Worm (Caenorhabditis elegans) whole organism, L1 larva: Measurements from ENCODE around the gene fbxb-97.

Experiments used
- alr-1 ChIP-seq: fragments of 200-800 bp; sonication (Bioruptor generic); optimal IDR thresholded peaks from 2 replicates; lab custom pipeline; 2018; ENCODE audit warnings: borderline replicate concordance, mild to moderate bottlenecking, missing genetic modification characterization, missing compliant biosample characterization
- ama-1 ChIP-seq: fragments of 150-350 bp; optimal IDR thresholded peaks from 2 replicates; lab custom pipeline; 2014
- dsc-1 ChIP-seq: sonication (generic microtip); optimal IDR thresholded peaks from 2 replicates; lab custom pipeline; 2016; ENCODE audit warnings: mild to moderate bottlenecking, missing genetic modification characterization, missing compliant biosample characterization
- efl-1 ChIP-seq, 4 experiments: fragments of 150-350 bp; optimal IDR thresholded peaks in 3 of 4; peaks in 1 of 4; 1 replicate in 1 of 4; 2 replicates in 3 of 4; lab custom pipeline; 2014; ENCODE audit warnings: missing biosample characterization in 2 of 4, missing genetic modification characterization in 2 of 4, missing genetic modification reagents in 2 of 4
- lin-14 ChIP-seq: fragments of 200-800 bp; sonication (Bioruptor generic); optimal IDR thresholded peaks from 2 replicates; lab custom pipeline; 2018; ENCODE audit warnings: mild to moderate bottlenecking, missing genetic modification characterization, moderate library complexity, missing compliant biosample characterization
- lin-35 ChIP-seq, 2 experiments: fragments of 150-350 bp; optimal IDR thresholded peaks; 2 replicates each; lab custom pipeline; 2014; ENCODE audit warnings: missing biosample characterization in 2 of 2, missing genetic modification characterization in 2 of 2, missing genetic modification reagents in 2 of 2
- mdl-1 ChIP-seq, 2 experiments: fragments of 150-350 bp; optimal IDR thresholded peaks; 2 replicates each; lab custom pipeline; 2014 to 2017; ENCODE audit warnings: missing biosample characterization in 2 of 2, missing genetic modification characterization in 2 of 2, inconsistent platforms in 1 of 2
- pqm-1 ChIP-seq: sonication (generic microtip); optimal IDR thresholded peaks from 3 replicates; lab custom pipeline; 2017; ENCODE audit warnings: missing biosample characterization, missing genetic modification characterization
- snu-23 ChIP-seq: sonication (generic microtip); optimal IDR thresholded peaks from 2 replicates; lab custom pipeline; 2016; ENCODE audit warnings: missing genetic modification characterization, missing compliant biosample characterization
- unc-130 ChIP-seq: fragments of 150-350 bp; optimal IDR thresholded peaks from 2 replicates; lab custom pipeline; 2017; ENCODE audit warnings: missing biosample characterization, missing genetic modification characterization, inconsistent platforms
- unc-62 ChIP-seq: fragments of 150-350 bp; optimal IDR thresholded peaks from 2 replicates; lab custom pipeline; 2014; ENCODE audit warnings: missing biosample characterization, missing genetic modification reagents, missing genetic modification characterization
- ztf-4 ChIP-seq: fragments of 150-350 bp; optimal IDR thresholded peaks from 2 replicates; lab custom pipeline; 2014; ENCODE audit warnings: missing biosample characterization, missing genetic modification characterization

- TF ChIP-seq unc-62 (GFP tag; lab: Kevin White, UChicago): no peak
- no peak for TF ChIP-seq efl-1 (optimal IDR thresholded peaks at IDR 0.05; lab: Kevin White, UChicago)
- TF ChIP-seq efl-1 (GFP tag; optimal IDR thresholded peaks at IDR 0.05 in 1 of 2; lab: Kevin White, UChicago): no peak
- no peak for TF ChIP-seq alr-1 (tag; lab: Kevin White, UChicago)
- TF ChIP-seq mdl-1 (tag; optimal IDR thresholded peaks at IDR 0.05; lab: Kevin White, UChicago): no peak
- no peak for TF ChIP-seq lin-35 (GFP tag; optimal IDR thresholded peaks at IDR 0.05; lab: Kevin White, UChicago)
- no peak for TF ChIP-seq lin-14 (GFP tag; lab: Kevin White, UChicago)
- TF ChIP-seq snu-23 (GFP tag; lab: Kevin White, UChicago): no peak
- TF ChIP-seq unc-130 (tag; lab: Kevin White, UChicago): no peak
- no peak for TF ChIP-seq dsc-1 (tag; lab: Kevin White, UChicago)
- no peak for TF ChIP-seq pqm-1 (tag; lab: Kevin White, UChicago)
- TF ChIP-seq ama-1 (lab: Kevin White, UChicago): no peak
- no peak for TF ChIP-seq ztf-4 (tag; lab: Kevin White, UChicago)
These were observed 2.3 kb upstream of the fbxb-97 start, which contains the start of gene fbxb-96 for ce11 chrII:1850299-1850698.
